Fruit fly (Drosophila melanogaster): ENCODE measurements around the gene Mhc.

The Mhc gene

dm6 chr2L:16801578-16802152, 35.3 kb downstream of the Mhc start (continued):
- no peak for TF ChIP-seq eve (GFP tag; optimal IDR thresholded peaks at IDR 0.05)
- no peak for TF ChIP-seq Jarid2 (GFP tag; optimal IDR thresholded peaks at IDR 0.05)
- no peak for TF ChIP-seq trh (GFP tag; optimal IDR thresholded peaks at IDR 0.05)
- TF ChIP-seq NfI (GFP tag; optimal IDR thresholded peaks at IDR 0.05) = no peak
- no peak for TF ChIP-seq Deaf1 (tag; optimal IDR thresholded peaks at IDR 0.05)
- peak; percentile 6 for TF ChIP-seq CG18599 (GFP tag; optimal IDR thresholded peaks at IDR 0.05)
- no peak for TF ChIP-seq Med (GFP tag)
- TF ChIP-seq chif (GFP tag; optimal IDR thresholded peaks at IDR 0.05) = no peak
- no peak for TF ChIP-seq prd (optimal IDR thresholded peaks at IDR 0.05)
- no peak for TF ChIP-seq prd (GFP tag; IDR thresholded peaks at IDR 0.05)
- TF ChIP-seq NFAT (GFP tag; IDR thresholded peaks at IDR 0.05) = no peak
- peak; percentile 24 for TF ChIP-seq sd (tag; optimal IDR thresholded peaks at IDR 0.05)
- peak; percentile 99 for TF ChIP-seq exex (tag; optimal IDR thresholded peaks at IDR 0.05)
- TF ChIP-seq CG5953 (GFP tag; IDR thresholded peaks at IDR 0.05) = no peak
- no peak for TF ChIP-seq CG17568 (GFP tag; optimal IDR thresholded peaks at IDR 0.05)
- TF ChIP-seq Trl (optimal IDR thresholded peaks at IDR 0.05) = no peak
- no peak for TF ChIP-seq Trl (GFP tag; optimal IDR thresholded peaks at IDR 0.05)
- TF ChIP-seq caup (GFP tag; optimal IDR thresholded peaks at IDR 0.05; ENCODE audit: severe bottlenecking) = peak; percentile 35
- TF ChIP-seq grn (GFP tag; optimal IDR thresholded peaks at IDR 0.05) = peak; percentile 88
- TF ChIP-seq scrt (GFP tag; optimal IDR thresholded peaks at IDR 0.05) = no peak
- peak; percentile 100 for TF ChIP-seq mirr (GFP tag; optimal IDR thresholded peaks at IDR 0.05)
- no peak for TF ChIP-seq zen2 (GFP tag; IDR thresholded peaks at IDR 0.05; ENCODE audit: partially characterized antibody)
- no peak for TF ChIP-seq CkIIα-i1 (GFP tag; IDR thresholded peaks at IDR 0.05)
- TF ChIP-seq CG13287 (GFP tag; IDR thresholded peaks at IDR 0.05; ENCODE audit: partially characterized antibody) = peak; percentile 32; the same call in 1 of the 2 replicates
- no peak for TF ChIP-seq CG3281 (GFP tag; optimal IDR thresholded peaks at IDR 0.05)
- TF ChIP-seq CG10543 (GFP tag; optimal IDR thresholded peaks at IDR 0.05) = peak; percentile 4
- no peak for TF ChIP-seq CG14710 (tag; optimal IDR thresholded peaks at IDR 0.05)
- TF ChIP-seq ato (GFP tag; IDR thresholded peaks at IDR 0.05; ENCODE audit: partially characterized antibody) = no peak
- no peak for TF ChIP-seq CG1602 (GFP tag; optimal IDR thresholded peaks at IDR 0.05)
- TF ChIP-seq dpn (GFP tag; optimal IDR thresholded peaks at IDR 0.05) = no peak
- TF ChIP-seq salm (tag; optimal IDR thresholded peaks at IDR 0.05) = peak; percentile 2
- no peak for TF ChIP-seq Awh (GFP tag; IDR thresholded peaks at IDR 0.05)
- TF ChIP-seq Atf-2 (GFP tag; optimal IDR thresholded peaks at IDR 0.05) = no peak
- TF ChIP-seq dysf (GFP tag; IDR thresholded peaks at IDR 0.05) = no peak
- TF ChIP-seq CG34376 (GFP tag; optimal IDR thresholded peaks at IDR 0.05) = peak; percentile 78
- peak; percentile 2 for TF ChIP-seq CG4328 (GFP tag; optimal IDR thresholded peaks at IDR 0.05)
- no peak for TF ChIP-seq Atf3 (GFP tag; optimal IDR thresholded peaks at IDR 0.05)
- TF ChIP-seq dmrt11E (tag; optimal IDR thresholded peaks at IDR 0.05) = no peak
- peak; percentile 78 for TF ChIP-seq E2f2 (GFP tag; IDR thresholded peaks at IDR 0.05)
- TF ChIP-seq CG11398 (GFP tag; optimal IDR thresholded peaks at IDR 0.05) = no peak
- peak; percentile 4 for TF ChIP-seq HmgZ (tag; optimal IDR thresholded peaks at IDR 0.05)
- TF ChIP-seq CG10654 (GFP tag; optimal IDR thresholded peaks at IDR 0.05) = no peak
- no peak for TF ChIP-seq sob (GFP tag; IDR thresholded peaks at IDR 0.05)
- peak; percentile 94 for TF ChIP-seq CG3995 (GFP tag; optimal IDR thresholded peaks at IDR 0.05)
- TF ChIP-seq CG11093 (GFP tag; IDR thresholded peaks at IDR 0.05) = no peak
- TF ChIP-seq dimm (GFP tag; IDR thresholded peaks at IDR 0.05) = no peak
- TF ChIP-seq TFAM (GFP tag; optimal IDR thresholded peaks at IDR 0.05) = no peak
- TF ChIP-seq otp (GFP tag; IDR thresholded peaks at IDR 0.05) = no peak
- TF ChIP-seq Camta (GFP tag; optimal IDR thresholded peaks at IDR 0.05) = no peak
- TF ChIP-seq lbe (GFP tag; optimal IDR thresholded peaks at IDR 0.05) = no peak
- no peak for TF ChIP-seq cato (GFP tag; optimal IDR thresholded peaks at IDR 0.05; ENCODE audit: borderline replicate concordance)

Data from whole organism, embryonic.